Fruit fly (Drosophila melanogaster): Measurements from ENCODE around the gene CG14624.

dm6 chrX:1175993-1176392 is 30.5 kb upstream of the CG14624 start, which contains the start of gene CG11384:
- TF ChIP-seq EcR (GFP tag; optimal IDR thresholded peaks at IDR 0.05) = no peak
- TF ChIP-seq CG8478 (optimal IDR thresholded peaks at IDR 0.05) = no peak
- TF ChIP-seq psq (optimal IDR thresholded peaks at IDR 0.05) = no peak
- no peak for TF ChIP-seq Dll (optimal IDR thresholded peaks at IDR 0.05)
- no peak for TF ChIP-seq pan (optimal IDR thresholded peaks at IDR 0.05)

Data from whole organism.